Fruit fly (Drosophila melanogaster) whole organism, adult: ENCODE data around the gene Aprt.

Experiments used
- CG12768 ChIP-seq: fragments of 200-800 bp; sonication (Bioruptor generic); optimal IDR thresholded peaks from 2 replicates; lab custom pipeline; 2017; ENCODE audit warnings: missing biosample characterization, missing genetic modification characterization, mild to moderate bottlenecking, moderate library complexity, missing genetic modification reagents
- CG1620 ChIP-seq: fragments of 200-800 bp; sonication (Bioruptor generic); optimal IDR thresholded peaks from 2 replicates; lab custom pipeline; 2016; ENCODE audit warnings: missing biosample characterization, missing genetic modification characterization
- CG5204 ChIP-seq: fragments of 200-800 bp; sonication (Bioruptor generic); optimal IDR thresholded peaks from 2 replicates; lab custom pipeline; 2016; ENCODE audit warnings: missing biosample characterization, missing genetic modification characterization
- CG7101 ChIP-seq: fragments of 200-800 bp; sonication (Bioruptor generic); optimal IDR thresholded peaks from 2 replicates; lab custom pipeline; 2018; ENCODE audit warnings: missing biosample characterization, mild to moderate bottlenecking, missing genetic modification characterization, moderate library complexity
- Clk ChIP-seq: fragments of 200-800 bp; sonication (Bioruptor generic); optimal IDR thresholded peaks from 2 replicates; lab custom pipeline; 2017; ENCODE audit warnings: missing biosample characterization, missing genetic modification characterization
- cic ChIP-seq: fragments of 200-800 bp; sonication (Bioruptor generic); optimal IDR thresholded peaks from 2 replicates; lab custom pipeline; 2017; ENCODE audit warnings: missing biosample characterization, mild to moderate bottlenecking, missing genetic modification characterization, moderate library complexity

DNA sequence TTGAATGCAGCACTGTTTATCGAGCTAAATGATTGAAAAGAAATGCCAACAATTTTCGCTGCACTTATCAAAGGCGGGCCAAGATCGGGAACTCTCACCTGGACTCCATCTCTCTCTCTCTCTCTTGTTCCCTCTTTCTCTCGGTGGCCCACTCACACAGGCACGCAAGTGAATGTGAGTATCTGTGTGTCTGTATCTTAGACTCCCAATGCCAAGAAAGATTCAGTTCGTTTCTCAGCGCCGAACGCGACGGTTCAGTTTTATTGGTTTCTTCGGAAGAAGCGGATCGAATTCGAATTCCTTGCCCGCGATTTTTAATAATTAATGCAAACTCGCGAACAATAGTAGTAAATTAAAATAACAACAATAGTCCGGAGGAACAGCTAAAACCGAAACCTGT, 617 bp upstream of the Aprt start, which contains the start of gene Tmhs:
- TF ChIP-seq Clk (GFP tag; lab: Kevin White, UChicago) (no peak), CG12768 (GFP tag; lab: Kevin White, UChicago) (no peak), CG5204 (GFP tag; lab: Kevin White, UChicago) (no peak), cic (no peak), CG7101 (tag; lab: Kevin White, UChicago) (no peak), CG1620 (no peak)
